Fruit fly (Drosophila melanogaster): ENCODE results near the gene CG7573.
A peak's percentile ranks its signal among the peaks of the same experiment; 100 is the strongest.

The CG7573 gene

DNA sequence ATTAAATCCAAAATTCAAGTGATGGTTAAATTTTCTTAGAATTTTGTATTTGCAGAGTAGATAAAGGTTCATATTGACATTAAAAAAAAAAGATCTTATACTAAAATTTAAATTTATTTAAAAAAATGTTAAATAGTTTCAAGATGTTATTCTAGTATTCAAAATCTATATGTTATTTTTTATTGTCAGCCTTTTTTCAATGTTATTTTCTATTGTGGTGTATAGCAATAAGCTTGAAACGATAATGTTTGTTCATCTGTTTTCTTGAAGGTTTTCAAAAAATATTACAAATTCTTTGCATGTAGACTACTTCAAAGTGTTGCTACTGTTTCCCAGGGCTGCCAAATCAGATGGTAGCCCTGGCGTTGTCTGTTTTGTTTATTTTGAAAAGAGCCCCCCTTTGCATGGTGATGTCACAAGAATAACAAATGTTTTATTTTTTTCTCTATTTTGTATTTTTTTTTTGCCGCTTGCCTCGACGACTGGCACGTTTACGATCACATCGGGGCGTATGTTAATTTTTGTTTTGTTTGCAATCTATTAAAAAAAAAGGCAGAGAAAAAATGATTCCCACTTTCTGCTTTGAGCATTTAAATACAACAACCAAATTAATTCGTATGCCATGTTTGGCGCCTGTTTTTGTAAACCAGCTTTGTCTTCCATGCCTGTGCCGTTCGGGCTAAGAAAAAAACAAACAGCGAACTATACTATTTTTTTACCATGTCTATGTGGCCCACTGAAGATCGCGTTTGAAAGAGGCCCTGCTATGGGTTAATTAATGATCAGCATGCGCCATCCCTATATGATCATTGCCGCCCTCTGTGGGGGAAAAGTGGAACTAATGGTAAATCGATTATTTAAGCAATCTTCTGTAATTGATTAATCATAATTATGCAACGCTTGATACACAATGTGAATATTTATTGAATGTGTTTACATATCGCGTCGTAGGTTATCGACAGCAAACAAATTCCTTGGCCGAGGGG lies 39.4 kb downstream of the CG7573 start (continued):
- TF ChIP-seq CG3065 (GFP tag; optimal IDR thresholded peaks at IDR 0.05) = no peak
- peak; percentile 65 for TF ChIP-seq esg (GFP tag; conservative IDR thresholded peaks at IDR 0.05)
- TF ChIP-seq aop (GFP tag; IDR thresholded peaks at IDR 0.05) = no peak
- peak; percentile 62 for TF ChIP-seq CG10147 (GFP tag; optimal IDR thresholded peaks at IDR 0.05)
- peak; percentile 39 for TF ChIP-seq mam (GFP tag; optimal IDR thresholded peaks at IDR 0.05)
- TF ChIP-seq CG17385 (GFP tag; optimal IDR thresholded peaks at IDR 0.05) = peak; percentile 55
- no peak for TF ChIP-seq nerfin-2 (GFP tag; IDR thresholded peaks at IDR 0.05; ENCODE audit: partially characterized antibody)
- TF ChIP-seq CG4617 (GFP tag; optimal IDR thresholded peaks at IDR 0.05; ENCODE audit: borderline replicate concordance) = no peak
- peak; percentile 52; the same call in 1 of the 2 replicates for TF ChIP-seq Awh (GFP tag; IDR thresholded peaks at IDR 0.05)
- no peak for TF ChIP-seq CG18011 (GFP tag; optimal IDR thresholded peaks at IDR 0.05)
- no peak for TF ChIP-seq Tbp (GFP tag; optimal IDR thresholded peaks at IDR 0.05)
- peak; percentile 1 for TF ChIP-seq CG2875 (GFP tag; optimal IDR thresholded peaks at IDR 0.05)
- no peak for TF ChIP-seq CG8089 (GFP tag; optimal IDR thresholded peaks at IDR 0.05)
- peak; percentile 42; the same call in 1 of the 2 replicates for TF ChIP-seq CG11696 (GFP tag; IDR thresholded peaks at IDR 0.05)
- peak; percentile 30; the same call in 1 of the 3 replicates for TF ChIP-seq CG14050 (GFP tag; IDR thresholded peaks at IDR 0.05)
- TF ChIP-seq tap (tag; optimal IDR thresholded peaks at IDR 0.05) = peak; percentile 43
- peak; percentile 46 for TF ChIP-seq shn (GFP tag; optimal IDR thresholded peaks at IDR 0.05)
- peak; percentile 4 for TF ChIP-seq CG7987 (GFP tag; optimal IDR thresholded peaks at IDR 0.05)
- TF ChIP-seq Jarid2 (GFP tag; optimal IDR thresholded peaks at IDR 0.05) = no peak
- TF ChIP-seq cas (GFP tag; IDR thresholded peaks at IDR 0.05) = no peak
- no peak for TF ChIP-seq CG31224 (GFP tag; IDR thresholded peaks at IDR 0.05)
- no peak for TF ChIP-seq maf-S (GFP tag; optimal IDR thresholded peaks at IDR 0.05)
- peak; percentile 85 for TF ChIP-seq grau (tag; optimal IDR thresholded peaks at IDR 0.05)
- TF ChIP-seq Max (GFP tag; optimal IDR thresholded peaks at IDR 0.05) = no peak
- peak; percentile 29 for TF ChIP-seq stc (GFP tag; IDR thresholded peaks at IDR 0.05)
- no peak for TF ChIP-seq CG9876 (GFP tag; optimal IDR thresholded peaks at IDR 0.05)
- peak; percentile 41; the same call in 1 of the 3 replicates for TF ChIP-seq CG6175 (GFP tag; IDR thresholded peaks at IDR 0.05)
- peak; percentile 1 for TF ChIP-seq CG15514 (GFP tag; optimal IDR thresholded peaks at IDR 0.05)
- TF ChIP-seq Ada2b (GFP tag; IDR thresholded peaks at IDR 0.05) = peak; percentile 45
- no peak for TF ChIP-seq GATAe (GFP tag; conservative IDR thresholded peaks at IDR 0.05)
- no peak for TF ChIP-seq org-1 (GFP tag; optimal IDR thresholded peaks at IDR 0.05)
- TF ChIP-seq danr (GFP tag; IDR thresholded peaks at IDR 0.05) = no peak
- TF ChIP-seq Hmx (GFP tag; optimal IDR thresholded peaks at IDR 0.05) = no peak
- TF ChIP-seq grn (GFP tag; optimal IDR thresholded peaks at IDR 0.05) = no peak
- TF ChIP-seq CG17328 (GFP tag; IDR thresholded peaks at IDR 0.05) = no peak; the same call in 1 of the 2 replicates
- peak; percentile 3 for TF ChIP-seq Dad (GFP tag; optimal IDR thresholded peaks at IDR 0.05)
- peak; percentile 60 for TF ChIP-seq NFAT (GFP tag; IDR thresholded peaks at IDR 0.05)
- TF ChIP-seq ssp (GFP tag; IDR thresholded peaks at IDR 0.05) = no peak
- no peak for TF ChIP-seq Poxn (GFP tag; IDR thresholded peaks at IDR 0.05)
- TF ChIP-seq lola (GFP tag; optimal IDR thresholded peaks at IDR 0.05) = peak in 1 of 3 experiments; percentile 72
- peak; percentile 63 for TF ChIP-seq schlank (tag; optimal IDR thresholded peaks at IDR 0.05)
- no peak for TF ChIP-seq CG30431 (GFP tag; optimal IDR thresholded peaks at IDR 0.05)
- no peak for TF ChIP-seq ATbp (GFP tag; optimal IDR thresholded peaks at IDR 0.05)
- TF ChIP-seq CG8290 (GFP tag; optimal IDR thresholded peaks at IDR 0.05) = peak; percentile 1
- TF ChIP-seq CG8290 (tag; optimal IDR thresholded peaks at IDR 0.05) = peak in 1 of 2 experiments; percentile 90
- peak; percentile 73 for TF ChIP-seq CG7839 (tag; optimal IDR thresholded peaks at IDR 0.05)
- TF ChIP-seq vvl (GFP tag; IDR thresholded peaks at IDR 0.05) = peak; percentile 92
- TF ChIP-seq gsb (GFP tag; IDR thresholded peaks at IDR 0.05) = no peak
- no peak for TF ChIP-seq dan (GFP tag; IDR thresholded peaks at IDR 0.05)

Measured in whole organism, embryonic.